Worm (Caenorhabditis elegans): ENCODE measurements around the gene Y17G7B.8.
A peak's percentile ranks its signal among the peaks of the same experiment; 100 is the strongest.

Gene Y17G7B.8

ce11 chrII:12067451-12068076 is 40.0 kb upstream of the Y17G7B.8 start, which contains the start of gene Y17G7B.22:
Gene Y17G7B.22 (plus strand): TSS chrII:12068026.
- TF ChIP-seq ces-1 (GFP tag; optimal IDR thresholded peaks at IDR 0.05) (peak; percentile 97), ztf-11 (tag; optimal IDR thresholded peaks at IDR 0.05) (no peak), tbx-8 (GFP tag; optimal IDR thresholded peaks at IDR 0.05) (no peak), unc-62 (GFP tag; optimal IDR thresholded peaks at IDR 0.05) (no peak)

ce11 chrII:12064680-12065135 is 37.2 kb upstream of the Y17G7B.8 start, which contains the start of gene arrd-8:
Gene arrd-8 (plus strand): TSS chrII:12065085.
- TF ChIP-seq lin-32 (GFP tag; optimal IDR thresholded peaks at IDR 0.05): no peak
- no peak for TF ChIP-seq elt-3 (tag; optimal IDR thresholded peaks at IDR 0.05)
- no peak for TF ChIP-seq unc-39 (tag; optimal IDR thresholded peaks at IDR 0.05)
- no peak for TF ChIP-seq lin-13 (tag; optimal IDR thresholded peaks at IDR 0.05)
- no peak for TF ChIP-seq mep-1 (tag; optimal IDR thresholded peaks at IDR 0.05)
- TF ChIP-seq nhr-28 (tag; optimal IDR thresholded peaks at IDR 0.05): no peak
- TF ChIP-seq sem-2 (GFP tag; optimal IDR thresholded peaks at IDR 0.05): no peak
- no peak for TF ChIP-seq ceh-83 (GFP tag; optimal IDR thresholded peaks at IDR 0.05)
- TF ChIP-seq ceh-39 (tag; optimal IDR thresholded peaks at IDR 0.05): no peak
- TF ChIP-seq M03D4.4 (tag; optimal IDR thresholded peaks at IDR 0.05): no peak
- TF ChIP-seq ces-1 (GFP tag; optimal IDR thresholded peaks at IDR 0.05): no peak
- no peak for TF ChIP-seq bed-3 (GFP tag; optimal IDR thresholded peaks at IDR 0.05)
- TF ChIP-seq zip-8 (tag; optimal IDR thresholded peaks at IDR 0.05): no peak

- TF ChIP-seq blmp-1 (tag; optimal IDR thresholded peaks at IDR 0.05) (no peak), hlh-1 (tag; optimal IDR thresholded peaks at IDR 0.05) (no peak), tbx-8 (GFP tag; optimal IDR thresholded peaks at IDR 0.05) (no peak), elt-3 (tag; optimal IDR thresholded peaks at IDR 0.05) (no peak), nhr-12 (tag; optimal IDR thresholded peaks at IDR 0.05) (no peak), cnd-1 (tag; optimal IDR thresholded peaks at IDR 0.05) (no peak), ham-2 (GFP tag; optimal IDR thresholded peaks at IDR 0.05) (no peak), ceh-39 (tag; optimal IDR thresholded peaks at IDR 0.05) (no peak), elt-1 (tag; optimal IDR thresholded peaks at IDR 0.05; ENCODE audit: borderline replicate concordance, insufficient read depth) (no peak), ces-1 (GFP tag; optimal IDR thresholded peaks at IDR 0.05) (no peak), unc-62 (GFP tag; optimal IDR thresholded peaks at IDR 0.05) (no peak), ceh-43 (GFP tag; optimal IDR thresholded peaks at IDR 0.05) (no peak), drap-1 (GFP tag; optimal IDR thresholded peaks at IDR 0.05) (no peak)
These were observed 35.5 kb upstream of the Y17G7B.8 start for ce11 chrII:12063076-12063475.

- TF ChIP-seq M03D4.4 (tag; optimal IDR thresholded peaks at IDR 0.05): no peak
- no peak for TF ChIP-seq pha-4 (tag; optimal IDR thresholded peaks at IDR 0.05)
- no peak for TF ChIP-seq unc-62 (GFP tag; optimal IDR thresholded peaks at IDR 0.05)
- TF ChIP-seq mep-1 (tag; optimal IDR thresholded peaks at IDR 0.05): no peak
- TF ChIP-seq sem-2 (GFP tag; optimal IDR thresholded peaks at IDR 0.05): no peak
- no peak for TF ChIP-seq ceh-43 (GFP tag; optimal IDR thresholded peaks at IDR 0.05)
- TF ChIP-seq unc-39 (tag; optimal IDR thresholded peaks at IDR 0.05): no peak
- no peak for TF ChIP-seq drap-1 (GFP tag; optimal IDR thresholded peaks at IDR 0.05)
- no peak for TF ChIP-seq ceh-83 (GFP tag; optimal IDR thresholded peaks at IDR 0.05)
- TF ChIP-seq blmp-1 (tag; optimal IDR thresholded peaks at IDR 0.05): no peak
- TF ChIP-seq nhr-2 (tag; optimal IDR thresholded peaks at IDR 0.05): no peak
- no peak for TF ChIP-seq zip-8 (tag; optimal IDR thresholded peaks at IDR 0.05)
- TF ChIP-seq mls-2 (tag; optimal IDR thresholded peaks at IDR 0.05): no peak
- TF ChIP-seq hlh-1 (tag; optimal IDR thresholded peaks at IDR 0.05): no peak
- no peak for TF ChIP-seq flh-1 (GFP tag; optimal IDR thresholded peaks at IDR 0.05)
- no peak for TF ChIP-seq tbx-8 (GFP tag; optimal IDR thresholded peaks at IDR 0.05)
- TF ChIP-seq bed-3 (GFP tag; optimal IDR thresholded peaks at IDR 0.05): no peak
- no peak for TF ChIP-seq snpc-4 (tag; optimal IDR thresholded peaks at IDR 0.05)
- TF ChIP-seq ceh-39 (tag; optimal IDR thresholded peaks at IDR 0.05): no peak
These were observed 35.0 kb upstream of the Y17G7B.8 start, which contains the start of gene arrd-7 for ce11 chrII:12062521-12062920. Gene arrd-7 (minus strand): TSS chrII:12062621.

- TF ChIP-seq nhr-2 (tag; optimal IDR thresholded peaks at IDR 0.05): no peak
- TF ChIP-seq pha-4 (tag; optimal IDR thresholded peaks at IDR 0.05): no peak
- no peak for TF ChIP-seq M03D4.4 (tag; optimal IDR thresholded peaks at IDR 0.05)
- TF ChIP-seq lin-13 (tag; optimal IDR thresholded peaks at IDR 0.05): no peak
- no peak for TF ChIP-seq bed-3 (GFP tag; optimal IDR thresholded peaks at IDR 0.05)
- TF ChIP-seq nhr-28 (tag; optimal IDR thresholded peaks at IDR 0.05): no peak
- TF ChIP-seq ham-2 (GFP tag; optimal IDR thresholded peaks at IDR 0.05): no peak
- TF ChIP-seq drap-1 (GFP tag; optimal IDR thresholded peaks at IDR 0.05): no peak
- TF ChIP-seq lin-32 (GFP tag; optimal IDR thresholded peaks at IDR 0.05): no peak
These were observed 32.3 kb upstream of the Y17G7B.8 start for ce11 chrII:12059872-12060271.
